Fruit fly (Drosophila melanogaster) whole organism, embryonic: ENCODE data around the gene thoc7.

ENCODE experiments used
- CG10147 ChIP-seq: fragments of 200-800 bp; sonication (Bioruptor generic); optimal IDR thresholded peaks from 2 replicates; lab custom pipeline; 2019; ENCODE audit warnings: missing biosample characterization, mild to moderate bottlenecking, missing genetic modification characterization, moderate library complexity
- CG11560 ChIP-seq: fragments of 200-800 bp; sonication (Bioruptor generic); IDR thresholded peaks from 3 replicates; pipeline ENCODE4 v1.3.6; 2022; ENCODE audit warnings: missing biosample characterization, missing genetic modification characterization
- CG12299 ChIP-seq: fragments of 200-800 bp; sonication (Bioruptor generic); optimal IDR thresholded peaks from 2 replicates; lab custom pipeline; 2018; ENCODE audit warnings: missing biosample characterization, mild to moderate bottlenecking, missing genetic modification characterization
- CG13287 ChIP-seq: fragments of 200-800 bp; sonication (Bioruptor generic); IDR thresholded peaks from 2 replicates; pipeline ENCODE4 v1.3.6; 2022; ENCODE audit warnings: missing biosample characterization, missing genetic modification characterization; ENCODE audit not compliant: partially characterized antibody
- CG13296 ChIP-seq: fragments of 200-800 bp; sonication (Bioruptor generic); optimal IDR thresholded peaks from 3 replicates; lab custom pipeline; 2018; ENCODE audit warnings: missing biosample characterization, mild to moderate bottlenecking, missing genetic modification characterization
- CG14050 ChIP-seq: fragments of 200-800 bp; sonication (Bioruptor generic); IDR thresholded peaks from 3 replicates; pipeline ENCODE4 v1.3.6; 2022; ENCODE audit warnings: missing biosample characterization, missing genetic modification characterization
- CG16815 ChIP-seq: fragments of 200-800 bp; sonication (Bioruptor generic); optimal IDR thresholded peaks from 3 replicates; lab custom pipeline; 2017; ENCODE audit warnings: missing biosample characterization, mild to moderate bottlenecking, missing genetic modification characterization
- CG17328 ChIP-seq: fragments of 200-800 bp; sonication (Bioruptor generic); IDR thresholded peaks from 2 replicates; pipeline ENCODE4 v1.3.6; 2022; ENCODE audit warnings: missing biosample characterization, missing genetic modification characterization
- CG1792 ChIP-seq: fragments of 200-800 bp; sonication (Bioruptor generic); optimal IDR thresholded peaks from 2 replicates; lab custom pipeline; 2016; ENCODE audit warnings: missing biosample characterization, missing genetic modification characterization
- CG18011 ChIP-seq: fragments of 200-800 bp; sonication (Bioruptor generic); optimal IDR thresholded peaks from 2 replicates; lab custom pipeline; 2017; ENCODE audit warnings: missing biosample characterization, missing genetic modification characterization, mild to moderate bottlenecking, moderate library complexity, missing genotype
- CG31365 ChIP-seq: fragments of 200-800 bp; sonication (Bioruptor generic); optimal IDR thresholded peaks from 2 replicates; lab custom pipeline; 2018; ENCODE audit warnings: missing biosample characterization, mild to moderate bottlenecking, missing genetic modification characterization
- CG33557 ChIP-seq: fragments of 200-800 bp; sonication (Bioruptor generic); optimal IDR thresholded peaks from 2 replicates; lab custom pipeline; 2019; ENCODE audit warnings: missing biosample characterization, mild to moderate bottlenecking, missing genetic modification characterization, moderate library complexity
- CG4360 ChIP-seq: fragments of 200-800 bp; sonication (Bioruptor generic); IDR thresholded peaks from 2 replicates; pipeline ENCODE4 v1.3.6; 2022; ENCODE audit warnings: missing biosample characterization, missing genetic modification characterization
- CG4404 ChIP-seq: fragments of 200-800 bp; sonication (Bioruptor generic); IDR thresholded peaks from 2 replicates; pipeline ENCODE4 v1.3.6; 2022; ENCODE audit warnings: missing biosample characterization, missing genetic modification characterization
- CG4820 ChIP-seq: fragments of 200-800 bp; sonication (Bioruptor generic); optimal IDR thresholded peaks from 3 replicates; lab custom pipeline; 2016; ENCODE audit warnings: missing biosample characterization, missing genetic modification characterization
- CG6813 ChIP-seq: fragments of 200-800 bp; sonication (Bioruptor generic); optimal IDR thresholded peaks from 2 replicates; lab custom pipeline; 2017; ENCODE audit warnings: missing biosample characterization, missing genetic modification characterization, mild to moderate bottlenecking, moderate library complexity, missing genetic modification reagents
- CG7372 ChIP-seq: fragments of 200-800 bp; sonication (Bioruptor generic); IDR thresholded peaks from 2 replicates; pipeline ENCODE4 v1.3.6; 2022; ENCODE audit warnings: missing biosample characterization, missing genetic modification characterization
- CG7987 ChIP-seq: fragments of 200-800 bp; sonication (Bioruptor generic); optimal IDR thresholded peaks from 2 replicates; lab custom pipeline; 2018; ENCODE audit warnings: missing biosample characterization, mild to moderate bottlenecking, missing genetic modification characterization, moderate library complexity
- CG8765 ChIP-seq: fragments of 200-800 bp; sonication (Bioruptor generic); IDR thresholded peaks from 2 replicates; pipeline ENCODE4 v1.3.6; 2022; ENCODE audit warnings: missing biosample characterization, missing genetic modification characterization
- CG9727 ChIP-seq: fragments of 200-800 bp; sonication (Bioruptor generic); optimal IDR thresholded peaks from 3 replicates; lab custom pipeline; 2017; ENCODE audit warnings: missing biosample characterization, mild to moderate bottlenecking, missing genetic modification characterization
- D19A ChIP-seq: fragments of 200-800 bp; optimal IDR thresholded peaks from 3 replicates; lab custom pipeline; 2019; ENCODE audit warnings: missing biosample characterization, mild to moderate bottlenecking, missing genetic modification characterization, moderate library complexity
- Dbx ChIP-seq: fragments of 200-800 bp; sonication (Bioruptor generic); IDR thresholded peaks from 3 replicates; pipeline ENCODE4 v1.3.6; 2022; ENCODE audit warnings: missing biosample characterization, missing genetic modification characterization
- Hr3 ChIP-seq: fragments of 200-800 bp; sonication (Bioruptor generic); optimal IDR thresholded peaks from 3 replicates; lab custom pipeline; 2016; ENCODE audit warnings: missing biosample characterization, missing genetic modification characterization
- Lhr ChIP-seq: fragments of 200-800 bp; sonication (Bioruptor generic); optimal IDR thresholded peaks from 3 replicates; lab custom pipeline; 2017; ENCODE audit warnings: mild to moderate bottlenecking, missing biosample characterization, missing genetic modification reagents, missing genetic modification characterization
- Lpt ChIP-seq: fragments of >200 bp; optimal IDR thresholded peaks from 2 replicates; lab custom pipeline; 2018; ENCODE audit warnings: missing biosample characterization, missing genetic modification characterization
- MBD-R2 ChIP-seq: fragments of 200-800 bp; sonication (Bioruptor generic); IDR thresholded peaks from 2 replicates; pipeline ENCODE4 v1.3.6; 2022; ENCODE audit warnings: missing biosample characterization, missing genetic modification characterization
- MESR4 ChIP-seq: fragments of 200-800 bp; sonication (Bioruptor generic); optimal IDR thresholded peaks from 2 replicates; lab custom pipeline; 2018; ENCODE audit warnings: missing biosample characterization, mild to moderate bottlenecking, missing genetic modification characterization, moderate library complexity
- NC2α ChIP-seq: fragments of 200-800 bp; sonication (Bioruptor generic); optimal IDR thresholded peaks from 2 replicates; lab custom pipeline; 2016; ENCODE audit warnings: missing biosample characterization, missing genetic modification characterization
- Xbp1 ChIP-seq: fragments of 200-800 bp; sonication (Bioruptor generic); optimal IDR thresholded peaks from 3 replicates; lab custom pipeline; 2016; ENCODE audit warnings: missing biosample characterization, mild to moderate bottlenecking, missing genetic modification characterization
- ab ChIP-seq: fragments of 200-800 bp; sonication (Bioruptor generic); optimal IDR thresholded peaks from 2 replicates; lab custom pipeline; 2016; ENCODE audit warnings: missing biosample characterization, missing genetic modification characterization
- bowl ChIP-seq: fragments of 200-800 bp; sonication (Bioruptor generic); IDR thresholded peaks from 2 replicates; pipeline ENCODE4 v1.3.6; 2022; ENCODE audit warnings: missing biosample characterization, missing genetic modification characterization
- br ChIP-seq: fragments of >200 bp; optimal IDR thresholded peaks from 2 replicates; lab custom pipeline; 2017
- chif ChIP-seq, 2 experiments: fragments of 200-800 bp; sonication (Bioruptor generic); optimal IDR thresholded peaks; 3 replicates each; lab custom pipeline; 2016; ENCODE audit warnings: missing biosample characterization in 2 of 2, missing genetic modification characterization in 2 of 2
- chinmo ChIP-seq: fragments of 200-800 bp; sonication (Bioruptor generic); IDR thresholded peaks from 4 replicates; pipeline ENCODE4 v1.3.6; 2022; ENCODE audit warnings: missing biosample characterization, missing genetic modification characterization; ENCODE audit not compliant: partially characterized antibody
- crol ChIP-seq: fragments of 200-800 bp; sonication (Bioruptor generic); IDR thresholded peaks from 2 replicates; pipeline ENCODE4 v1.3.6; 2022; ENCODE audit warnings: missing biosample characterization, missing genetic modification characterization
- dan ChIP-seq: fragments of 200-800 bp; sonication (Bioruptor generic); IDR thresholded peaks from 2 replicates; pipeline ENCODE4 v1.3.6; 2022; ENCODE audit warnings: missing biosample characterization, missing genetic modification characterization
- dati ChIP-seq: fragments of 200-800 bp; sonication (Bioruptor generic); IDR thresholded peaks from 2 replicates; pipeline ENCODE4 v1.3.6; 2022; ENCODE audit warnings: missing biosample characterization, missing genetic modification characterization
- emc ChIP-seq: fragments of 200-800 bp; sonication (Bioruptor generic); optimal IDR thresholded peaks from 2 replicates; lab custom pipeline; 2016; ENCODE audit warnings: missing biosample characterization, missing genetic modification characterization
- esg ChIP-seq: fragments of 200-800 bp; sonication (Bioruptor generic); conservative IDR thresholded peaks from 2 replicates; pipeline ENCODE4 v1.3.6; 2022; ENCODE audit warnings: missing biosample characterization, missing genetic modification characterization
- ftz-f1 ChIP-seq: fragments of 200-800 bp; sonication (Bioruptor generic); optimal IDR thresholded peaks from 2 replicates; lab custom pipeline; 2016; ENCODE audit warnings: missing biosample characterization, missing genetic modification characterization
- gce ChIP-seq: fragments of 200-800 bp; sonication (Bioruptor generic); IDR thresholded peaks from 3 replicates; pipeline ENCODE4 v1.3.6; 2022; ENCODE audit warnings: missing biosample characterization, missing genetic modification characterization
- gem ChIP-seq: fragments of 200-800 bp; sonication (Bioruptor generic); optimal IDR thresholded peaks from 2 replicates; lab custom pipeline; 2019; ENCODE audit warnings: missing biosample characterization, mild to moderate bottlenecking, missing genetic modification characterization, moderate library complexity
- gfzf ChIP-seq: fragments of 200-800 bp; sonication (Bioruptor generic); optimal IDR thresholded peaks from 2 replicates; lab custom pipeline; 2016; ENCODE audit warnings: missing biosample characterization, mild to moderate bottlenecking, missing genetic modification characterization, moderate library complexity
- gt ChIP-seq: fragments of 200-800 bp; sonication (Bioruptor generic); IDR thresholded peaks from 2 replicates; pipeline ENCODE4 v1.3.6; 2022; ENCODE audit warnings: missing biosample characterization, missing genetic modification characterization
- hkb ChIP-seq, 2 experiments: fragments of 200-800 bp in 1 of 2; fragments of >200 bp in 1 of 2; sonication (Bioruptor generic) in 1 of 2; IDR thresholded peaks in 1 of 2; optimal IDR thresholded peaks in 1 of 2; 2 replicates each; pipeline versions ENCODE4 v1.3.6 to Lab custom; 2017 to 2022; ENCODE audit warnings: missing biosample characterization in 1 of 2, missing genetic modification characterization in 1 of 2
- insv ChIP-seq, 2 experiments: fragments of 200-800 bp; sonication (Bioruptor generic); optimal IDR thresholded peaks; 3 replicates each; lab custom pipeline; 2016 to 2018; ENCODE audit warnings: missing biosample characterization in 2 of 2, missing genetic modification characterization in 2 of 2
- inv ChIP-seq: fragments of 200-800 bp; sonication (Bioruptor generic); IDR thresholded peaks from 2 replicates; pipeline ENCODE4 v1.3.6; 2022; ENCODE audit warnings: missing biosample characterization, missing genetic modification characterization; ENCODE audit not compliant: partially characterized antibody
- klu ChIP-seq: fragments of 200-800 bp; sonication (Bioruptor generic); IDR thresholded peaks from 2 replicates; pipeline ENCODE4 v1.3.6; 2022; ENCODE audit warnings: missing biosample characterization, missing genetic modification characterization
- lmd ChIP-seq: fragments of 200-800 bp; sonication (Bioruptor generic); IDR thresholded peaks from 2 replicates; pipeline ENCODE4 v1.3.6; 2022; ENCODE audit warnings: missing biosample characterization, missing genetic modification characterization
- nom ChIP-seq: fragments of 200-800 bp; sonication (Bioruptor generic); optimal IDR thresholded peaks from 2 replicates; lab custom pipeline; 2017; ENCODE audit warnings: missing biosample characterization, missing genetic modification characterization, mild to moderate bottlenecking, moderate library complexity, missing genetic modification reagents
- phol ChIP-seq: fragments of 200-800 bp; sonication (Bioruptor generic); optimal IDR thresholded peaks from 3 replicates; lab custom pipeline; 2018; ENCODE audit warnings: missing biosample characterization, mild to moderate bottlenecking, missing genetic modification characterization, moderate library complexity
- zfh2 ChIP-seq: fragments of 200-800 bp; sonication (Bioruptor generic); optimal IDR thresholded peaks from 2 replicates; lab custom pipeline; 2016; ENCODE audit warnings: missing biosample characterization, missing genetic modification characterization

The thoc7 gene

DNA sequence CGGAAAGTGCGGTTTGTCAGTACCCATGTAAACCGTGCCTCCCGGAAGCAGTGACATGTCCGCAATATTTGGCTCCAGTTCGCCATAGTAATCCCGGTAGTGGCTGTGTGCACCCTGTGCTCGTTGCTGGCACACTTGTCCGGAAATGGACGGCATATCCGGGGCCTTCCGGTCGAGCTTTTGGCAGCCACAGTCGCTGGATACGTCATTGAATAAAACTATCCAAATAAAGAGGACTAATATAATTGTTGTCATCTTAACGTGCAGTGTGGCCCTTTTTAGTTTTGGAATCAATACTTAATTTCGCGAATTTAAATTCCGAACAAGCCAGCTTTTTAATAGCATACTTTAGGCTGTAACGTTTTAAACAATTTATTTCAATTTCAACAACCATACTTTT, 36.5 kb downstream of the thoc7 start, which contains the start of gene CG7049 (continued):
- TF ChIP-seq CG6813 (GFP tag; lab: Kevin White, UChicago) (no peak), chinmo (0 out of 4 replicates have a peak, but pooled peaks have one; percentile 35), CG4820 (GFP tag; lab: Kevin White, UChicago) (no peak), emc (no peak), Dbx (GFP tag; lab: Robert Waterston, UW) (no peak), MBD-R2 (GFP tag; lab: Robert Waterston, UW) (peak; percentile 78), CG33557 (no peak), CG7372 (no peak), nom (GFP tag; lab: Kevin White, UChicago) (no peak), D19A (no peak), CG16815 (GFP tag; lab: Kevin White, UChicago) (no peak), CG31365 (tag; lab: Kevin White, UChicago) (no peak), CG18011 (GFP tag; lab: Kevin White, UChicago) (peak; percentile 25), bowl (GFP tag; lab: Robert Waterston, UW) (no peak), CG4404 (no peak), CG9727 (GFP tag; lab: Kevin White, UChicago) (no peak), CG14050 (no peak), chif (GFP tag; optimal IDR thresholded peaks at IDR 0.05; lab: Kevin White, UChicago) (no peak), klu (GFP tag; lab: Robert Waterston, UW) (no peak), inv (no peak), CG7987 (GFP tag; lab: Kevin White, UChicago) (no peak), lmd (GFP tag; lab: Robert Waterston, UW) (no peak), gem (tag; lab: Kevin White, UChicago) (no peak), CG1792 (GFP tag; lab: Kevin White, UChicago) (no peak), MESR4 (peak; percentile 63), hkb (optimal IDR thresholded peaks at IDR 0.05; lab: Kevin White, UChicago) (no peak), hkb (GFP tag; IDR thresholded peaks at IDR 0.05; lab: Robert Waterston, UW) (peak; percentile 42; the same call in 1 of the 2 replicates), Lpt (GFP tag; lab: Kevin White, UChicago) (no peak), gce (GFP tag; lab: Robert Waterston, UW) (no peak), dati (GFP tag; lab: Robert Waterston, UW) (no peak), phol (tag; lab: Kevin White, UChicago) (peak; percentile 25), CG17328 (GFP tag; lab: Robert Waterston, UW) (no peak), CG13296 (GFP tag; lab: Kevin White, UChicago) (no peak), Hr3 (GFP tag; lab: Kevin White, UChicago) (no peak), crol (GFP tag; lab: Robert Waterston, UW) (no peak), dan (GFP tag; lab: Robert Waterston, UW) (no peak), insv (GFP tag; optimal IDR thresholded peaks at IDR 0.05; lab: Kevin White, UChicago) (no peak), CG10147 (GFP tag; lab: Kevin White, UChicago) (peak; percentile 14), CG13287 (GFP tag; lab: Robert Waterston, UW) (peak; percentile 59), NC2α (GFP tag; lab: Kevin White, UChicago) (no peak), gfzf (GFP tag; lab: Kevin White, UChicago) (peak; percentile 72), ftz-f1 (no peak), br (lab: Kevin White, UChicago) (no peak), CG12299 (no peak), gt (GFP tag; lab: Robert Waterston, UW) (no peak), Xbp1 (no peak), Lhr (GFP tag; lab: Kevin White, UChicago) (peak; percentile 72), zfh2 (GFP tag; lab: Kevin White, UChicago) (no peak), esg (GFP tag; lab: Robert Waterston, UW) (no peak), CG4360 (GFP tag; lab: Robert Waterston, UW) (no peak), ab (no peak), CG8765 (no peak), CG11560 (tag; lab: Robert Waterston, UW) (no peak)
